Worm (Caenorhabditis elegans) whole organism, L1 larva: Measurements from ENCODE around the gene Y60C6A.3.

ENCODE experiments used
- nhr-11 ChIP-seq: fragments of 150-350 bp; optimal IDR thresholded peaks from 2 replicates; lab custom pipeline; 2014; ENCODE audit warnings: missing biosample characterization, missing genetic modification characterization
- pqm-1 ChIP-seq: sonication (generic microtip); optimal IDR thresholded peaks from 3 replicates; lab custom pipeline; 2017; ENCODE audit warnings: missing biosample characterization, missing genetic modification characterization

DNA sequence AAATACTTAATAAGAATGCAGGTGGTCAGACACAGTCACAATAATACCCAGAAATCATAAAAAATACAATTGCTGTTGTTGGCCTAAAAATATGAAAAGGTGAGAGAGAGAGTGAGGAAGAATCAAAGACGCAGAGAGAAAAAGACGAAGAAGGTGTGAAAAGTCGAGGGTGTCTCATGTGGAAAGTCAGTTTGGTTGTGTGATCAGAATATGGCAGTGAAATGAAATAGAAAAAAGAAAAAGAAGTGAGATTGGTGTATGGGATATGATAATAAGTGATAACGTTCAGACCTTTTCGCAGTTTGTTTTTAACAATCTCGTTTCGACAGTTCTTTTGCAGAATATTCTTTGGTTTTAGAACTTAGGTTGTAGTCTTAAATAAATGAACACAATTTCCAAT, 21.3 kb downstream of the Y60C6A.3 start:
- TF ChIP-seq nhr-11 (tag; lab: Kevin White, UChicago) (no peak), pqm-1 (tag; lab: Kevin White, UChicago) (no peak)
